Fruit fly (Drosophila melanogaster): ENCODE results near the gene Mesh1.

The Mesh1 gene

dm6 chr3R:29251418-29251817 is 49.1 kb upstream of the Mesh1 start (continued):
- TF ChIP-seq Dp (GFP tag; optimal IDR thresholded peaks at IDR 0.05) (peak; percentile 93), CG9727 (GFP tag; optimal IDR thresholded peaks at IDR 0.05) (peak; percentile 29), CG12659 (GFP tag; optimal IDR thresholded peaks at IDR 0.05) (peak; percentile 36), Nf-YA (GFP tag; IDR thresholded peaks at IDR 0.05) (no peak), CG11695 (GFP tag; IDR thresholded peaks at IDR 0.05) (0 out of 3 replicates have a peak, but pooled peaks have one; percentile 10), CG11247 (GFP tag; IDR thresholded peaks at IDR 0.05) (peak; percentile 34; the same call in 1 of the 2 replicates), emc (GFP tag; optimal IDR thresholded peaks at IDR 0.05) (no peak), stwl (tag; optimal IDR thresholded peaks at IDR 0.05) (peak; percentile 41), CG18764 (GFP tag; optimal IDR thresholded peaks at IDR 0.05) (peak; percentile 49), Hr51 (GFP tag; optimal IDR thresholded peaks at IDR 0.05) (peak in 1 of 2 experiments; percentile 7), CG17829 (tag; optimal IDR thresholded peaks at IDR 0.05) (peak; percentile 61), hth (optimal IDR thresholded peaks at IDR 0.05) (no peak), Lhr (GFP tag; optimal IDR thresholded peaks at IDR 0.05) (peak; percentile 15), CG32532 (GFP tag; IDR thresholded peaks at IDR 0.05) (peak; percentile 66; the same call in 1 of the 2 replicates), fd102C (GFP tag; optimal IDR thresholded peaks at IDR 0.05) (peak; percentile 1), CG17359 (tag; optimal IDR thresholded peaks at IDR 0.05) (peak; percentile 9), CG6654 (GFP tag; optimal IDR thresholded peaks at IDR 0.05) (no peak), CG1792 (GFP tag; optimal IDR thresholded peaks at IDR 0.05) (no peak), CG7839 (tag; optimal IDR thresholded peaks at IDR 0.05) (peak; percentile 24), chinmo (GFP tag; IDR thresholded peaks at IDR 0.05; ENCODE audit: partially characterized antibody) (peak; percentile 71; the same call in 2 of the 4 replicates), CG15269 (tag; optimal IDR thresholded peaks at IDR 0.05) (peak; percentile 10), D19B (GFP tag; optimal IDR thresholded peaks at IDR 0.05) (no peak), Bgb (GFP tag; IDR thresholded peaks at IDR 0.05; ENCODE audit: partially characterized antibody) (peak; percentile 72), pan (optimal IDR thresholded peaks at IDR 0.05) (no peak), pan (GFP tag; optimal IDR thresholded peaks at IDR 0.05 in 1 of 2, IDR thresholded peaks at IDR 0.05 in 1 of 2) (peak in 1 of 2 experiments; percentile 39), phol (tag; optimal IDR thresholded peaks at IDR 0.05) (peak; percentile 11), ato (GFP tag; IDR thresholded peaks at IDR 0.05; ENCODE audit: partially characterized antibody) (0 out of 2 replicates have a peak, but pooled peaks have one; percentile 53), CG6791 (GFP tag; IDR thresholded peaks at IDR 0.05; ENCODE audit: partially characterized antibody) (peak; percentile 74; the same call in 2 of the 3 replicates), CG12391 (tag; optimal IDR thresholded peaks at IDR 0.05) (peak; percentile 0), CG9932 (GFP tag; IDR thresholded peaks at IDR 0.05) (peak; percentile 45; the same call in 1 of the 2 replicates), Blimp-1 (GFP tag; optimal IDR thresholded peaks at IDR 0.05) (peak; percentile 29), pita (GFP tag; optimal IDR thresholded peaks at IDR 0.05) (peak; percentile 37), E2f2 (GFP tag; IDR thresholded peaks at IDR 0.05) (peak; percentile 98), bab2 (GFP tag; optimal IDR thresholded peaks at IDR 0.05) (no peak), CG10209 (GFP tag; optimal IDR thresholded peaks at IDR 0.05) (peak; percentile 13), sr (GFP tag; IDR thresholded peaks at IDR 0.05) (0 out of 3 replicates have a peak, but pooled peaks have one; percentile 37), vnd (GFP tag; IDR thresholded peaks at IDR 0.05; ENCODE audit: partially characterized antibody) (peak; percentile 67), NK7.1 (GFP tag; optimal IDR thresholded peaks at IDR 0.05) (peak; percentile 5), ap (GFP tag; IDR thresholded peaks at IDR 0.05) (no peak), CG32772 (GFP tag; IDR thresholded peaks at IDR 0.05) (peak; percentile 52), CG11504 (tag; optimal IDR thresholded peaks at IDR 0.05) (peak; percentile 5), CG8089 (GFP tag; optimal IDR thresholded peaks at IDR 0.05) (peak; percentile 13), zfh1 (GFP tag; IDR thresholded peaks at IDR 0.05) (peak; percentile 66; the same call in 2 of the 3 replicates), sens-2 (GFP tag; IDR thresholded peaks at IDR 0.05) (no peak), CG17186 (GFP tag; optimal IDR thresholded peaks at IDR 0.05) (peak; percentile 7), CG13775 (GFP tag; optimal IDR thresholded peaks at IDR 0.05) (peak; percentile 16), CG2712 (tag; optimal IDR thresholded peaks at IDR 0.05) (peak; percentile 51), Mes4 (GFP tag; optimal IDR thresholded peaks at IDR 0.05) (peak; percentile 22), CG9609 (GFP tag; optimal IDR thresholded peaks at IDR 0.05) (no peak), CG30403 (GFP tag; optimal IDR thresholded peaks at IDR 0.05) (peak; percentile 16)
